Worm (Caenorhabditis elegans): ENCODE measurements around the gene F55A11.4.

F55A11.4 gene

DNA sequence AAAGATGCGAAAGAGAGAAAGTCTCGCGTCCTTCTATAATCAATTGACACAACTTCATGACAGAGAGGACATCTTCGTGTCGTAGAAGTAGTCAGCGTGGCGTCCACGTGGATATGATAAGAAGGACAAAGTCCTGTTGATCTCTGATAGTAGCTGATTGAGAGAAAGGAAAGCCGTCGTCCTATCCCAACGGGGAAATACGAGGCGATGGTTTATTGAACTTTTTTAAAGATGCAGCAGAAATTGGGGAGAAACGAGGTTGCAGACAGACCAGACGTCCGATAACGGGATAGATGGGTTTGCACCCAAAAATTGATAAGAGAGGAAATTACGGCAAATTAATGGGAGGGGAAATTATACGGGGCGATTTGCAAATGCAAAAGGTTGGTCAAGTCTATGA, 32.2 kb downstream of the F55A11.4 start:
- TF ChIP-seq ztf-4 (tag; optimal IDR thresholded peaks at IDR 0.05) (peak; percentile 55), rnt-1 (tag; optimal IDR thresholded peaks at IDR 0.05) (no peak), fkh-8 (tag; optimal IDR thresholded peaks at IDR 0.05) (no peak), lin-15B (tag; optimal IDR thresholded peaks at IDR 0.05) (no peak), nhr-47 (tag; optimal IDR thresholded peaks at IDR 0.05) (peak; percentile 73), irx-1 (tag; optimal IDR thresholded peaks at IDR 0.05) (no peak), nhr-71 (tag; optimal IDR thresholded peaks at IDR 0.05) (peak; percentile 91), nhr-20 (tag; optimal IDR thresholded peaks at IDR 0.05) (peak; percentile 95), mdl-1 (tag; optimal IDR thresholded peaks at IDR 0.05) (peak; percentile 23 to 98), nhr-84 (tag; optimal IDR thresholded peaks at IDR 0.05) (no peak), nhr-90 (tag; optimal IDR thresholded peaks at IDR 0.05; ENCODE audit: poor library complexity) (peak; percentile 89), grh-1 (GFP tag; IDR thresholded peaks at IDR 0.05) (peak; percentile 86), efl-1 (optimal IDR thresholded peaks at IDR 0.05) (no peak), efl-1 (GFP tag; optimal IDR thresholded peaks at IDR 0.05 in 1 of 2) (peak in 1 of 2 experiments; percentile 1), lin-35 (GFP tag; optimal IDR thresholded peaks at IDR 0.05) (peak in 1 of 2 experiments; percentile 69), xbp-1 (tag; optimal IDR thresholded peaks at IDR 0.05) (peak; percentile 25), swsn-7 (tag; optimal IDR thresholded peaks at IDR 0.05) (peak; percentile 19), fos-1 (tag; optimal IDR thresholded peaks at IDR 0.05) (no peak), snu-23 (GFP tag; optimal IDR thresholded peaks at IDR 0.05) (peak; percentile 77), C16A3.4 (tag; optimal IDR thresholded peaks at IDR 0.05) (peak; percentile 48), elt-3 (tag; optimal IDR thresholded peaks at IDR 0.05) (peak; percentile 84 to 100 (median 98)), unc-130 (tag; optimal IDR thresholded peaks at IDR 0.05) (peak; percentile 86), ama-1 (optimal IDR thresholded peaks at IDR 0.05) (no peak), alr-1 (tag; optimal IDR thresholded peaks at IDR 0.05; ENCODE audit: borderline replicate concordance) (no peak), lsy-2 (tag; optimal IDR thresholded peaks at IDR 0.05) (peak; percentile 30 to 61), lin-13 (GFP tag; optimal IDR thresholded peaks at IDR 0.05) (peak; percentile 11), nhr-85 (tag) (peak; percentile 99), egl-27 (tag; optimal IDR thresholded peaks at IDR 0.05) (peak in 1 of 2 experiments; percentile 60), dsc-1 (tag; optimal IDR thresholded peaks at IDR 0.05) (no peak), hlh-4 (tag; optimal IDR thresholded peaks at IDR 0.05) (no peak), dpl-1 (GFP tag; optimal IDR thresholded peaks at IDR 0.05) (peak in 1 of 3 experiments; percentile 22), nhr-19 (GFP tag; conservative IDR thresholded peaks at IDR 0.05) (peak; percentile 81), nhr-77 (tag; optimal IDR thresholded peaks at IDR 0.05) (peak; percentile 45), jun-1 (tag; optimal IDR thresholded peaks at IDR 0.05) (peak; percentile 27), blmp-1 (tag; optimal IDR thresholded peaks at IDR 0.05) (peak; percentile 98), mep-1 (tag; optimal IDR thresholded peaks at IDR 0.05) (peak; percentile 36), lin-14 (GFP tag; optimal IDR thresholded peaks at IDR 0.05) (peak; percentile 89), tbx-2 (tag; optimal IDR thresholded peaks at IDR 0.05) (peak; percentile 84)

DNA sequence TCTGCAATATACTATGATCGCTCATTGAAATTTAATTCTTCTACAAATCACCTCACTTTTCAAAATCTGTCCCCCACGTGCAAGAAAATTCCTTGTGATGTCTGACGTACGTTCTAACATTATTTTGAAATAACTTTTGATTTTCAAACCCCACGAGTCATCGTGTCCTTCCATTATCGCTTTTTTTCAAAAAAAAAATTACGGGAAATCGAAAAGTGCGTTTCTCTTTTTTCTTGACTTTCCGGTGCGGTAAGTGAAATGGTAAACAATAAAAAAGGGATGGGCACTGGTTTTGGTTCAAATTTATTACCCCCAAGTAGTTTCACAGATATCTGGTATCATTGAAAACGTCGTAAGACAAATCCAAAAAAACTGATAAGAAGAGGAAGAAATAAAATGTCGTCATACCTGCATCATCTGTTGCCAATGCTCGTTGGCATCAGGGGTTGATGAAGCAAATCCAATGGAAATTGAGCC, 33.3 kb downstream of the F55A11.4 start:
- TF ChIP-seq blmp-1 (tag; optimal IDR thresholded peaks at IDR 0.05) (peak; percentile 85), nhr-85 (tag) (peak; percentile 95), lir-3 (tag; optimal IDR thresholded peaks at IDR 0.05; ENCODE audit: poor library complexity) (no peak), lin-14 (GFP tag; optimal IDR thresholded peaks at IDR 0.05) (peak; percentile 66), nhr-90 (tag; optimal IDR thresholded peaks at IDR 0.05; ENCODE audit: poor library complexity) (peak; percentile 32), ceh-63 (GFP tag; optimal IDR thresholded peaks at IDR 0.05) (no peak), ceh-8 (GFP tag; optimal IDR thresholded peaks at IDR 0.05) (peak; percentile 44), unc-130 (tag; optimal IDR thresholded peaks at IDR 0.05) (no peak), mab-9 (GFP tag; IDR thresholded peaks at IDR 0.05) (no peak), elt-3 (tag; optimal IDR thresholded peaks at IDR 0.05) (peak in 4 of 6 experiments; percentile 24 to 33 (median 26)), hlh-4 (tag; optimal IDR thresholded peaks at IDR 0.05) (no peak), nhr-237 (tag; optimal IDR thresholded peaks at IDR 0.05) (no peak), tbx-2 (tag; optimal IDR thresholded peaks at IDR 0.05) (peak; percentile 29), efl-1 (optimal IDR thresholded peaks at IDR 0.05) (no peak), efl-1 (GFP tag; optimal IDR thresholded peaks at IDR 0.05 in 1 of 2) (peak in 1 of 2 experiments; percentile 79), nhr-19 (GFP tag; conservative IDR thresholded peaks at IDR 0.05) (peak; percentile 62), grh-1 (GFP tag; IDR thresholded peaks at IDR 0.05) (0 out of 2 replicates have a peak, but pooled peaks have one; percentile 24), unc-30 (tag; optimal IDR thresholded peaks at IDR 0.05) (no peak), pqm-1 (tag; optimal IDR thresholded peaks at IDR 0.05) (no peak), nhr-71 (tag; optimal IDR thresholded peaks at IDR 0.05) (peak; percentile 85), nhr-47 (tag; optimal IDR thresholded peaks at IDR 0.05) (peak; percentile 49), snu-23 (GFP tag; optimal IDR thresholded peaks at IDR 0.05) (peak; percentile 40), lin-35 (GFP tag; optimal IDR thresholded peaks at IDR 0.05) (peak in 1 of 2 experiments; percentile 50), zip-4 (GFP tag; optimal IDR thresholded peaks at IDR 0.05) (no peak), ets-5 (GFP tag; IDR thresholded peaks at IDR 0.05) (no peak), nhr-20 (tag; optimal IDR thresholded peaks at IDR 0.05) (peak; percentile 86), pax-3 (tag; optimal IDR thresholded peaks at IDR 0.05) (no peak), lsy-2 (tag; optimal IDR thresholded peaks at IDR 0.05) (peak in 1 of 2 experiments; percentile 2), nhr-12 (tag; optimal IDR thresholded peaks at IDR 0.05) (no peak)

Data from whole organism, L1 larva.